Worm (Caenorhabditis elegans) whole organism, L4 larva: ENCODE measurements around the gene glb-23.

Experiments used
- F44E2.7 ChIP-seq: fragments of 200-800 bp; sonication (Bioruptor generic); IDR thresholded peaks from 2 replicates; pipeline ENCODE4 v2.1.2; 2022; ENCODE audit warnings: missing genetic modification characterization, missing compliant biosample characterization
- R02D3.7 ChIP-seq: fragments of 150-350 bp; sonication (generic microtip); optimal IDR thresholded peaks from 3 replicates; lab custom pipeline; 2014; ENCODE audit warnings: missing biosample characterization, missing genetic modification characterization
- Y5F2A.4 ChIP-seq: fragments of 200-800 bp; sonication (Bioruptor generic); optimal IDR thresholded peaks from 2 replicates; lab custom pipeline; 2018; ENCODE audit warnings: mild to moderate bottlenecking, missing genetic modification characterization, missing compliant biosample characterization
- ZK546.5 ChIP-seq, 2 experiments: sonication (generic microtip); optimal IDR thresholded peaks; 2 replicates each; lab custom pipeline; 2017; ENCODE audit warnings: missing biosample characterization in 2 of 2, missing genetic modification characterization in 2 of 2
- aha-1 ChIP-seq: fragments of 150-350 bp; peaks from one replicate; lab custom pipeline; 2014; ENCODE audit warnings: missing biosample characterization, missing genetic modification characterization
- aly-2 ChIP-seq: sonication (generic microtip); optimal IDR thresholded peaks from 2 replicates; lab custom pipeline; 2018; ENCODE audit warnings: missing biosample characterization, missing genetic modification characterization
- ama-1 ChIP-seq: fragments of 150-350 bp; optimal IDR thresholded peaks from 2 replicates; lab custom pipeline; 2014; ENCODE audit warnings: inconsistent platforms, mixed read lengths
- ceh-28 ChIP-seq: fragments of 150-350 bp; optimal IDR thresholded peaks from 2 replicates; lab custom pipeline; 2014; ENCODE audit warnings: missing biosample characterization, missing genetic modification reagents, missing genetic modification characterization
- ceh-32 ChIP-seq: sonication (generic microtip); optimal IDR thresholded peaks from 2 replicates; lab custom pipeline; 2016; ENCODE audit warnings: mild to moderate bottlenecking, missing genetic modification characterization, missing compliant biosample characterization; ENCODE audit not compliant: poor library complexity
- ceh-62 ChIP-seq: sonication (generic microtip); optimal IDR thresholded peaks from 2 replicates; lab custom pipeline; 2017; ENCODE audit warnings: missing biosample characterization, missing genetic modification characterization
- cey-2 ChIP-seq: sonication (generic microtip); optimal IDR thresholded peaks from 3 replicates; lab custom pipeline; 2017; ENCODE audit warnings: missing genetic modification characterization, mild to moderate bottlenecking, missing compliant biosample characterization, antibody characterized with exemption, borderline replicate concordance; ENCODE audit not compliant: insufficient read depth
- daf-16 ChIP-seq, 3 experiments: sonication (generic microtip); optimal IDR thresholded peaks; 2 replicates each; lab custom pipeline; 2016 to 2017; ENCODE audit warnings: missing genetic modification characterization in 3 of 3, missing genetic modification reagents in 3 of 3, mild to moderate bottlenecking in 2 of 3, missing compliant biosample characterization in 2 of 3, missing biosample characterization in 1 of 3, moderate library complexity in 1 of 3
- daf-8 ChIP-seq: fragments of 200-800 bp; sonication (Bioruptor generic); IDR thresholded peaks from 2 replicates; pipeline ENCODE4 v1.3.6; 2022; ENCODE audit warnings: missing genetic modification characterization, missing compliant biosample characterization
- dmd-6 ChIP-seq: fragments of 200-800 bp; sonication (Bioruptor generic); IDR thresholded peaks from 2 replicates; pipeline ENCODE4 v1.3.6; 2022; ENCODE audit warnings: missing genetic modification reagents, missing genetic modification characterization, missing compliant biosample characterization
- dpl-1 ChIP-seq: fragments of 150-350 bp; optimal IDR thresholded peaks from 2 replicates; lab custom pipeline; 2014; ENCODE audit warnings: missing biosample characterization, missing genetic modification reagents, missing genetic modification characterization
- dve-1 ChIP-seq: sonication (generic microtip); optimal IDR thresholded peaks from 2 replicates; lab custom pipeline; 2017; ENCODE audit warnings: antibody characterized with exemption, mild to moderate bottlenecking, missing genetic modification characterization, missing compliant biosample characterization; ENCODE audit not compliant: insufficient read depth
- fkh-10 ChIP-seq: fragments of 150-350 bp; optimal IDR thresholded peaks from 2 replicates; lab custom pipeline; 2014; ENCODE audit warnings: missing biosample characterization, missing genetic modification reagents, missing genetic modification characterization
- fos-1 ChIP-seq: fragments of 150-350 bp; optimal IDR thresholded peaks from 2 replicates; lab custom pipeline; 2014; ENCODE audit warnings: missing biosample characterization, missing genetic modification characterization
- gei-8 ChIP-seq: fragments of 200-800 bp; sonication (Bioruptor generic); optimal IDR thresholded peaks from 2 replicates; lab custom pipeline; 2018; ENCODE audit warnings: mild to moderate bottlenecking, missing genetic modification characterization, missing compliant biosample characterization
- hmg-1.1 ChIP-seq: fragments of 200-800 bp; sonication (Bioruptor generic); IDR thresholded peaks from 2 replicates; pipeline ENCODE4 v1.3.6; 2022; ENCODE audit warnings: missing genetic modification reagents, missing genetic modification characterization, missing compliant biosample characterization
- lim-7 ChIP-seq: fragments of 200-800 bp; sonication (Bioruptor generic); IDR thresholded peaks from 2 replicates; pipeline ENCODE4 v1.3.6; 2022; ENCODE audit warnings: missing genetic modification characterization, missing compliant biosample characterization
- lin-13 ChIP-seq: fragments of 150-350 bp; optimal IDR thresholded peaks from 2 replicates; lab custom pipeline; 2014; ENCODE audit warnings: missing biosample characterization, missing genetic modification reagents, missing genetic modification characterization
- lin-38 ChIP-seq: fragments of 200-800 bp; sonication (Bioruptor generic); IDR thresholded peaks from 2 replicates; pipeline ENCODE4 v1.3.6; 2022; ENCODE audit warnings: missing genetic modification reagents, missing genetic modification characterization, missing compliant biosample characterization
- lir-3 ChIP-seq: sonication (generic microtip); optimal IDR thresholded peaks from 2 replicates; lab custom pipeline; 2016; ENCODE audit warnings: mild to moderate bottlenecking, missing genetic modification characterization, missing compliant biosample characterization
- madf-5 ChIP-seq, 2 experiments: fragments of 200-800 bp; sonication (Bioruptor generic); IDR thresholded peaks; 2 replicates each; pipeline ENCODE4 v1.3.6; 2022; ENCODE audit warnings: missing compliant biosample characterization in 2 of 2, missing genetic modification characterization in 2 of 2
- mdl-1 ChIP-seq, 2 experiments: fragments of 150-350 bp in 1 of 2; sonication (generic microtip) in 1 of 2; optimal IDR thresholded peaks; 2 replicates each; lab custom pipeline; 2014 to 2017; ENCODE audit warnings: missing biosample characterization in 2 of 2, missing genetic modification characterization in 2 of 2
- mdt-29 ChIP-seq: fragments of 200-800 bp; sonication (Bioruptor generic); IDR thresholded peaks from 2 replicates; pipeline ENCODE4 v1.3.6; 2022; ENCODE audit warnings: missing genetic modification reagents, missing genetic modification characterization, missing compliant biosample characterization
- mes-2 ChIP-seq: sonication (generic microtip); optimal IDR thresholded peaks from 2 replicates; lab custom pipeline; 2016; ENCODE audit warnings: missing genotype, mild to moderate bottlenecking, missing genetic modification characterization, missing compliant biosample characterization; ENCODE audit not compliant: poor library complexity, severe bottlenecking
- nhr-10 ChIP-seq: fragments of 150-350 bp; optimal IDR thresholded peaks from 2 replicates; lab custom pipeline; 2014; ENCODE audit warnings: missing biosample characterization, missing genetic modification characterization
- nhr-102 ChIP-seq: sonication (generic microtip); optimal IDR thresholded peaks from 2 replicates; lab custom pipeline; 2016; ENCODE audit warnings: mild to moderate bottlenecking, missing genetic modification characterization, moderate library complexity, missing compliant biosample characterization
- nhr-111 ChIP-seq: fragments of 200-800 bp; sonication (Bioruptor generic); optimal IDR thresholded peaks from 2 replicates; lab custom pipeline; 2018; ENCODE audit warnings: mild to moderate bottlenecking, missing genetic modification characterization, missing compliant biosample characterization
- nhr-28 ChIP-seq: fragments of 150-350 bp; optimal IDR thresholded peaks from 2 replicates; lab custom pipeline; 2014; ENCODE audit warnings: missing biosample characterization, missing genetic modification characterization
- nhr-41 ChIP-seq: fragments of 200-800 bp; sonication (Bioruptor generic); IDR thresholded peaks from 2 replicates; pipeline ENCODE4 v1.3.6; 2022; ENCODE audit warnings: missing genetic modification reagents, missing genetic modification characterization, missing compliant biosample characterization
- nhr-42 ChIP-seq: fragments of 200-800 bp; sonication (Bioruptor generic); IDR thresholded peaks from 2 replicates; pipeline ENCODE4 v1.3.6; 2022; ENCODE audit warnings: missing genetic modification characterization, missing compliant biosample characterization
- nhr-48 ChIP-seq: sonication (generic microtip); optimal IDR thresholded peaks from 2 replicates; lab custom pipeline; 2016; ENCODE audit warnings: mild to moderate bottlenecking, missing genetic modification characterization, missing compliant biosample characterization
- nhr-6 ChIP-seq: fragments of 150-350 bp; optimal IDR thresholded peaks from 2 replicates; lab custom pipeline; 2014; ENCODE audit warnings: missing biosample characterization, missing genetic modification characterization
- nhr-77 ChIP-seq: fragments of 150-350 bp; optimal IDR thresholded peaks from 2 replicates; lab custom pipeline; 2014; ENCODE audit warnings: missing biosample characterization, missing genetic modification characterization
- rbr-2 ChIP-seq: sonication (generic microtip); optimal IDR thresholded peaks from 2 replicates; lab custom pipeline; 2016; ENCODE audit warnings: missing genotype, missing genetic modification characterization, missing compliant biosample characterization
- saeg-2 ChIP-seq: fragments of 200-800 bp; sonication (Bioruptor generic); IDR thresholded peaks from 2 replicates; pipeline ENCODE4 v1.3.6; 2022; ENCODE audit warnings: missing genetic modification reagents, missing genetic modification characterization, missing compliant biosample characterization
- sdz-12 ChIP-seq: fragments of 200-800 bp; sonication (Bioruptor generic); optimal IDR thresholded peaks from 2 replicates; lab custom pipeline; 2018; ENCODE audit warnings: mild to moderate bottlenecking, missing genetic modification characterization, missing compliant biosample characterization
- set-16 ChIP-seq: fragments of 200-800 bp; sonication (Bioruptor generic); IDR thresholded peaks from 2 replicates; pipeline ENCODE4 v1.3.6; 2022; ENCODE audit warnings: missing genetic modification reagents, missing genetic modification characterization, missing compliant biosample characterization
- skn-1 ChIP-seq: fragments of 150-350 bp; optimal IDR thresholded peaks from 2 replicates; lab custom pipeline; 2014; ENCODE audit warnings: missing biosample characterization, missing genetic modification characterization
- snpc-4 ChIP-seq: fragments of 150-350 bp; optimal IDR thresholded peaks from 2 replicates; lab custom pipeline; 2014; ENCODE audit warnings: missing biosample characterization, missing genetic modification characterization
- spr-1 ChIP-seq: sonication (generic microtip); optimal IDR thresholded peaks from 2 replicates; lab custom pipeline; 2016; ENCODE audit warnings: mild to moderate bottlenecking, missing genetic modification characterization, missing compliant biosample characterization
- unc-130 ChIP-seq: sonication (generic microtip); optimal IDR thresholded peaks from 2 replicates; lab custom pipeline; 2016; ENCODE audit warnings: missing genetic modification reagents, missing genetic modification characterization, missing compliant biosample characterization
- unc-39 ChIP-seq: sonication (generic microtip); optimal IDR thresholded peaks from 2 replicates; lab custom pipeline; 2017; ENCODE audit warnings: missing biosample characterization, missing genetic modification characterization
- unc-62 ChIP-seq, 3 experiments: fragments of 150-350 bp in 1 of 3; sonication (generic microtip); optimal IDR thresholded peaks in 2 of 3; peaks in 1 of 3; 1 replicate in 1 of 3; 2 replicates in 2 of 3; lab custom pipeline; 2014 to 2017; ENCODE audit warnings: missing biosample characterization in 3 of 3, missing genetic modification characterization in 3 of 3, missing genetic modification reagents in 3 of 3, missing genotype in 1 of 3
- vab-7 ChIP-seq: fragments of 200-800 bp; sonication (Bioruptor generic); IDR thresholded peaks from 2 replicates; pipeline ENCODE4 v1.3.6; 2022; ENCODE audit warnings: missing genetic modification reagents, missing genetic modification characterization, missing compliant biosample characterization
- zag-1 ChIP-seq: fragments of 150-350 bp; optimal IDR thresholded peaks from 2 replicates; lab custom pipeline; 2014; ENCODE audit warnings: missing biosample characterization, missing genetic modification characterization
- zip-11 ChIP-seq: fragments of 200-800 bp; sonication (Bioruptor generic); IDR thresholded peaks from 2 replicates; pipeline ENCODE4 v1.3.6; 2022; ENCODE audit warnings: missing genetic modification characterization, missing compliant biosample characterization
- zip-2 ChIP-seq: fragments of 150-350 bp; optimal IDR thresholded peaks from 2 replicates; lab custom pipeline; 2014; ENCODE audit warnings: missing biosample characterization, missing genetic modification characterization
- ztf-11 ChIP-seq: fragments of 150-350 bp; optimal IDR thresholded peaks from 2 replicates; lab custom pipeline; 2014; ENCODE audit warnings: missing biosample characterization, missing genetic modification characterization

Gene glb-23

DNA sequence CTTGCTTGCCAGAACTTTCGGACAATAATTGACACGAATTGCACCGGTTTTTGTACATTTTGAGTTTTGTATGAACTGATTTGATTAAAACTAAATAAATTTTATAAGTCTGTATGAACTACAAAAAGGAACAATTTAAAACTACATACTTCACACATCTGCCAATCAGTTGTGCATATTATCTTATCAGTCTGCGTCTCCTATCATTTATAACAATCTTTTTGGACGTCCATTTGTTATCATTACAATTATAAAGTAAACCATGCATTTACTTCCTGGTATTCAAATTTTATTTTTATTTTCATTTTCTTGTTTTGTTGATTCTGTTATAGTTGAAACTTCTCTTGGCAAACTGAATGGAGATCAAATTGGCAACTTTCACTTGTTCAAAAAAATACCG lies 39.0 kb downstream of the glb-23 start, which contains the start of gene cest-10:
Gene cest-10, plus strand, starts transcription at position 254 of the 400 bp plus-strand sequence.
- TF ChIP-seq aly-2 (no peak), ceh-62 (tag; lab: Kevin White, UChicago) (no peak), lin-13 (GFP tag; lab: Kevin White, UChicago) (no peak), unc-130 (GFP tag; lab: Kevin White, UChicago) (no peak), mes-2 (tag; lab: Kevin White, UChicago) (no peak), F44E2.7 (GFP tag; lab: Robert Waterston, UW) (no peak), dve-1 (tag; lab: Kevin White, UChicago) (peak; percentile 89), lim-7 (no peak), ceh-32 (no peak), fkh-10 (no peak), mdl-1 (tag; optimal IDR thresholded peaks at IDR 0.05; lab: Kevin White, UChicago) (no peak), ceh-28 (tag; lab: Kevin White, UChicago) (no peak), nhr-28 (peak; percentile 99), nhr-10 (tag; lab: Kevin White, UChicago) (no peak), nhr-111 (no peak), fos-1 (no peak), sdz-12 (GFP tag; lab: Kevin White, UChicago) (no peak), ama-1 (lab: Kevin White, UChicago) (no peak), saeg-2 (GFP tag; lab: Robert Waterston, UW) (no peak), madf-5 (GFP tag; IDR thresholded peaks at IDR 0.05; lab: Robert Waterston, UW) (no peak), vab-7 (GFP tag; lab: Robert Waterston, UW) (no peak), nhr-41 (no peak), zip-11 (no peak), nhr-6 (tag; lab: Kevin White, UChicago) (no peak), spr-1 (tag; lab: Kevin White, UChicago) (no peak), nhr-48 (tag; lab: Kevin White, UChicago) (peak; percentile 64), mdt-29 (GFP tag; lab: Robert Waterston, UW) (no peak), zag-1 (tag; lab: Kevin White, UChicago) (no peak), dmd-6 (GFP tag; lab: Robert Waterston, UW) (peak; percentile 96), Y5F2A.4 (GFP tag; lab: Kevin White, UChicago) (no peak), unc-62 (GFP tag; optimal IDR thresholded peaks at IDR 0.05 in 1 of 2; lab: Kevin White, UChicago) (no peak), unc-62 (tag; optimal IDR thresholded peaks at IDR 0.05; lab: Kevin White, UChicago) (no peak), zip-2 (tag; lab: Kevin White, UChicago) (no peak), R02D3.7 (tag; lab: Kevin White, UChicago) (no peak), hmg-1.1 (GFP tag; lab: Robert Waterston, UW) (no peak), ztf-11 (tag; lab: Kevin White, UChicago) (no peak), daf-16 (GFP tag; optimal IDR thresholded peaks at IDR 0.05; lab: Kevin White, UChicago) (peak in 1 of 2 experiments; percentile 67), daf-16 (tag; optimal IDR thresholded peaks at IDR 0.05; lab: Kevin White, UChicago) (peak; percentile 93), cey-2 (no peak), snpc-4 (tag; lab: Kevin White, UChicago) (no peak), unc-39 (tag; lab: Kevin White, UChicago) (no peak), lin-38 (no peak), nhr-42 (GFP tag; lab: Robert Waterston, UW) (no peak), gei-8 (GFP tag; lab: Kevin White, UChicago) (peak; percentile 2), skn-1 (tag; lab: Kevin White, UChicago) (no peak), dpl-1 (GFP tag; lab: Kevin White, UChicago) (no peak), set-16 (no peak), daf-8 (GFP tag; lab: Robert Waterston, UW) (no peak), ZK546.5 (tag; optimal IDR thresholded peaks at IDR 0.05; lab: Kevin White, UChicago) (no peak), aha-1 (peak; percentile 56), nhr-77 (tag; lab: Kevin White, UChicago) (peak; percentile 69), lir-3 (tag; lab: Kevin White, UChicago) (no peak), nhr-102 (tag; lab: Kevin White, UChicago) (peak; percentile 49), rbr-2 (tag; lab: Kevin White, UChicago) (no peak)
